Fruit fly (Drosophila melanogaster) whole organism, embryonic: ENCODE results near the gene CG17124.

Experiments used
- Adf1 ChIP-seq: fragments of 200-800 bp; sonication (Bioruptor generic); IDR thresholded peaks from 2 replicates; pipeline ENCODE4 v1.3.6; 2022; ENCODE audit warnings: missing biosample characterization, missing genetic modification characterization
- Awh ChIP-seq: fragments of 200-800 bp; sonication (Bioruptor generic); IDR thresholded peaks from 2 replicates; pipeline ENCODE4, ENCODE4 v1.3.6; 2022; ENCODE audit warnings: missing biosample characterization, missing genetic modification characterization
- Bdp1 ChIP-seq: fragments of 200-800 bp; sonication (Bioruptor generic); optimal IDR thresholded peaks from 3 replicates; lab custom pipeline; 2016; ENCODE audit warnings: missing biosample characterization, missing genetic modification characterization
- CG10431 ChIP-seq: fragments of 200-800 bp; sonication (Bioruptor generic); optimal IDR thresholded peaks from 3 replicates; lab custom pipeline; 2018; ENCODE audit warnings: missing biosample characterization, mild to moderate bottlenecking, missing genetic modification characterization
- CG11398 ChIP-seq: fragments of 200-800 bp; sonication (Bioruptor generic); optimal IDR thresholded peaks from 2 replicates; lab custom pipeline; 2016; ENCODE audit warnings: missing biosample characterization, missing genetic modification characterization
- CG11456 ChIP-seq: fragments of 200-800 bp; sonication (Bioruptor generic); IDR thresholded peaks from 3 replicates; pipeline ENCODE4 v1.3.6; 2022; ENCODE audit warnings: missing biosample characterization, missing genetic modification characterization
- CG12071 ChIP-seq: fragments of 200-800 bp; sonication (Bioruptor generic); optimal IDR thresholded peaks from 3 replicates; lab custom pipeline; 2018; ENCODE audit warnings: missing biosample characterization, mild to moderate bottlenecking, missing genetic modification characterization
- CG1233 ChIP-seq: fragments of 200-800 bp; sonication (Bioruptor generic); optimal IDR thresholded peaks from 4 replicates; lab custom pipeline; 2018; ENCODE audit warnings: missing biosample characterization, mild to moderate bottlenecking, missing genetic modification characterization
- CG12942 ChIP-seq: fragments of 200-800 bp; sonication (Bioruptor generic); optimal IDR thresholded peaks from 3 replicates; lab custom pipeline; 2016; ENCODE audit warnings: missing biosample characterization, missing genetic modification characterization
- CG14860 ChIP-seq: fragments of 200-800 bp; sonication (Bioruptor generic); IDR thresholded peaks from 3 replicates; pipeline ENCODE4 v1.3.6; 2022; ENCODE audit warnings: missing biosample characterization, missing genetic modification characterization; ENCODE audit not compliant: partially characterized antibody
- CG15601 ChIP-seq: fragments of 200-800 bp; sonication (Bioruptor generic); optimal IDR thresholded peaks from 3 replicates; lab custom pipeline; 2019; ENCODE audit warnings: missing biosample characterization, mild to moderate bottlenecking, missing genetic modification characterization, moderate library complexity
- CG16813 ChIP-seq: fragments of 200-800 bp; sonication (Bioruptor generic); IDR thresholded peaks from 3 replicates; pipeline ENCODE4 v1.3.6; 2022; ENCODE audit warnings: missing biosample characterization, missing genetic modification characterization; ENCODE audit not compliant: partially characterized antibody
- CG18599 ChIP-seq: fragments of 200-800 bp; sonication (Bioruptor generic); optimal IDR thresholded peaks from 3 replicates; lab custom pipeline; 2017; ENCODE audit warnings: missing biosample characterization, missing genetic modification characterization, mild to moderate bottlenecking, moderate library complexity, missing genetic modification reagents
- CG31388 ChIP-seq: fragments of 200-800 bp; sonication (Bioruptor generic); optimal IDR thresholded peaks from 2 replicates; lab custom pipeline; 2016; ENCODE audit warnings: missing biosample characterization, missing genetic modification characterization
- CG32767 ChIP-seq: fragments of 200-800 bp; sonication (Bioruptor generic); IDR thresholded peaks from 2 replicates; pipeline ENCODE4 v1.3.6; 2022; ENCODE audit warnings: missing biosample characterization, missing genetic modification characterization
- CG3995 ChIP-seq: fragments of 200-800 bp; sonication (Bioruptor generic); optimal IDR thresholded peaks from 3 replicates; lab custom pipeline; 2016; ENCODE audit warnings: missing biosample characterization, missing genetic modification characterization
- CG42726 ChIP-seq: fragments of 200-800 bp; sonication (Bioruptor generic); IDR thresholded peaks from 2 replicates; pipeline ENCODE4 v1.3.6; 2022; ENCODE audit warnings: missing biosample characterization, missing genetic modification characterization; ENCODE audit not compliant: partially characterized antibody
- CG5180 ChIP-seq: fragments of 200-800 bp; sonication (Bioruptor generic); optimal IDR thresholded peaks from 3 replicates; lab custom pipeline; 2017; ENCODE audit warnings: missing biosample characterization, missing genetic modification characterization, mild to moderate bottlenecking, moderate library complexity, missing genetic modification reagents
- CG6689 ChIP-seq: fragments of 200-800 bp; sonication (Bioruptor generic); IDR thresholded peaks from 2 replicates; pipeline ENCODE4 v1.3.6; 2022; ENCODE audit warnings: missing biosample characterization, missing genetic modification characterization
- CG7271 ChIP-seq: fragments of 200-800 bp; sonication (Bioruptor generic); optimal IDR thresholded peaks from 2 replicates; lab custom pipeline; 2018; ENCODE audit warnings: missing biosample characterization, mild to moderate bottlenecking, missing genetic modification characterization, moderate library complexity
- CG7357 ChIP-seq: fragments of 200-800 bp; sonication (Bioruptor generic); IDR thresholded peaks from 3 replicates; pipeline ENCODE4 v1.3.6; 2022; ENCODE audit warnings: missing biosample characterization, missing genetic modification characterization
- CG7786 ChIP-seq: fragments of 200-800 bp; sonication (Bioruptor generic); optimal IDR thresholded peaks from 2 replicates; lab custom pipeline; 2016; ENCODE audit warnings: missing biosample characterization, missing genetic modification characterization
- CG8944 ChIP-seq: fragments of 200-800 bp; sonication (Bioruptor generic); optimal IDR thresholded peaks from 3 replicates; lab custom pipeline; 2016; ENCODE audit warnings: missing biosample characterization, missing genetic modification characterization
- Dll ChIP-seq: fragments of 200-800 bp; sonication (Bioruptor generic); IDR thresholded peaks from 4 replicates; pipeline ENCODE4 v1.3.6; 2022; ENCODE audit warnings: missing biosample characterization, missing genetic modification characterization; ENCODE audit not compliant: partially characterized antibody
- E2f1 ChIP-seq: fragments of 200-800 bp; sonication (Bioruptor generic); IDR thresholded peaks from 2 replicates; pipeline ENCODE4 v1.3.6; 2022; ENCODE audit warnings: missing biosample characterization, missing genetic modification characterization
- Eip74EF ChIP-seq, 2 experiments: fragments of 200-800 bp in 1 of 2; fragments of >200 bp in 1 of 2; sonication (Bioruptor generic) in 1 of 2; optimal IDR thresholded peaks; 2 replicates each; lab custom pipeline; 2017 to 2019; ENCODE audit warnings: missing biosample characterization in 2 of 2, missing genetic modification characterization in 2 of 2, mild to moderate bottlenecking in 1 of 2, moderate library complexity in 1 of 2
- Ets65A ChIP-seq: fragments of 200-800 bp; sonication (Bioruptor generic); peaks from one replicate; lab custom pipeline; 2016; ENCODE audit warnings: missing biosample characterization, missing genetic modification characterization
- HmgZ ChIP-seq: fragments of 200-800 bp; sonication (Bioruptor generic); optimal IDR thresholded peaks from 2 replicates; lab custom pipeline; 2018; ENCODE audit warnings: missing biosample characterization, mild to moderate bottlenecking, missing genetic modification characterization
- MESR4 ChIP-seq: fragments of 200-800 bp; sonication (Bioruptor generic); optimal IDR thresholded peaks from 2 replicates; lab custom pipeline; 2018; ENCODE audit warnings: missing biosample characterization, mild to moderate bottlenecking, missing genetic modification characterization, moderate library complexity
- NFAT ChIP-seq: fragments of 200-800 bp; sonication (Bioruptor generic); IDR thresholded peaks from 2 replicates; pipeline ENCODE4 v1.3.6; 2022; ENCODE audit warnings: missing biosample characterization, missing genetic modification characterization
- NfI ChIP-seq: fragments of 200-800 bp; sonication (Bioruptor generic); optimal IDR thresholded peaks from 3 replicates; lab custom pipeline; 2018; ENCODE audit warnings: missing biosample characterization, mild to moderate bottlenecking, missing genetic modification characterization, moderate library complexity
- Rx ChIP-seq: fragments of 200-800 bp; sonication (Bioruptor generic); IDR thresholded peaks from 2 replicates; pipeline ENCODE4 v1.3.6; 2022; ENCODE audit warnings: missing biosample characterization, missing genetic modification characterization
- Tbp ChIP-seq: fragments of >200 bp; optimal IDR thresholded peaks from 2 replicates; lab custom pipeline; 2018; ENCODE audit warnings: missing biosample characterization, missing genetic modification characterization
- bab2 ChIP-seq: fragments of 200-800 bp; sonication (Bioruptor generic); optimal IDR thresholded peaks from 2 replicates; lab custom pipeline; 2016; ENCODE audit warnings: missing biosample characterization, missing genetic modification characterization
- bigmax ChIP-seq: fragments of 200-800 bp; sonication (Bioruptor generic); optimal IDR thresholded peaks from 2 replicates; lab custom pipeline; 2018; ENCODE audit warnings: missing biosample characterization, mild to moderate bottlenecking, missing genetic modification characterization
- cg ChIP-seq: fragments of 200-800 bp; sonication (Bioruptor generic); optimal IDR thresholded peaks from 3 replicates; lab custom pipeline; 2019; ENCODE audit warnings: missing biosample characterization, mild to moderate bottlenecking, missing genetic modification characterization, moderate library complexity
- dysf ChIP-seq: fragments of 200-800 bp; sonication (Bioruptor generic); IDR thresholded peaks from 3 replicates; pipeline ENCODE4 v1.3.6; 2022; ENCODE audit warnings: missing biosample characterization, missing genetic modification characterization
- fd3F ChIP-seq: fragments of 200-800 bp; sonication (Bioruptor generic); optimal IDR thresholded peaks from 2 replicates; lab custom pipeline; 2018; ENCODE audit warnings: missing biosample characterization, mild to moderate bottlenecking, missing genetic modification characterization, moderate library complexity
- hb ChIP-seq: fragments of 200-800 bp; sonication (Bioruptor generic); IDR thresholded peaks from 3 replicates; pipeline ENCODE4 v1.3.6; 2022; ENCODE audit warnings: missing biosample characterization, missing genetic modification characterization; ENCODE audit not compliant: partially characterized antibody
- hth ChIP-seq: fragments of >200 bp; optimal IDR thresholded peaks from 2 replicates; lab custom pipeline; 2017; ENCODE audit warnings: inconsistent platforms
- jing ChIP-seq: fragments of 200-800 bp; sonication (Bioruptor generic); optimal IDR thresholded peaks from 2 replicates; lab custom pipeline; 2018; ENCODE audit warnings: missing biosample characterization, mild to moderate bottlenecking, missing genetic modification characterization
- jumu ChIP-seq: fragments of 200-800 bp; sonication (Bioruptor generic); optimal IDR thresholded peaks from 3 replicates; lab custom pipeline; 2016; ENCODE audit warnings: missing biosample characterization, missing genetic modification characterization
- lola ChIP-seq, 3 experiments: fragments of >200 bp in 2 of 3; fragments of 200-800 bp in 1 of 3; sonication (Bioruptor generic) in 1 of 3; optimal IDR thresholded peaks; 2 replicates each; lab custom pipeline; 2017 to 2019; ENCODE audit warnings: missing biosample characterization in 3 of 3, missing genetic modification characterization in 3 of 3, mild to moderate bottlenecking in 1 of 3, moderate library complexity in 1 of 3
- nom ChIP-seq: fragments of 200-800 bp; sonication (Bioruptor generic); optimal IDR thresholded peaks from 2 replicates; lab custom pipeline; 2017; ENCODE audit warnings: missing biosample characterization, missing genetic modification characterization, mild to moderate bottlenecking, moderate library complexity, missing genetic modification reagents
- pita ChIP-seq: fragments of 200-800 bp; sonication (Bioruptor generic); optimal IDR thresholded peaks from 2 replicates; lab custom pipeline; 2017; ENCODE audit warnings: missing biosample characterization, mild to moderate bottlenecking, missing genetic modification characterization
- sim ChIP-seq: fragments of 200-800 bp; sonication (Bioruptor generic); IDR thresholded peaks from 2 replicates; pipeline ENCODE4 v1.3.6; 2022; ENCODE audit warnings: missing biosample characterization, missing genetic modification characterization
- sqz ChIP-seq: fragments of 200-800 bp; sonication (Bioruptor generic); optimal IDR thresholded peaks from 3 replicates; lab custom pipeline; 2018; ENCODE audit warnings: missing biosample characterization, mild to moderate bottlenecking, missing genetic modification characterization
- tx ChIP-seq: fragments of 200-800 bp; sonication (Bioruptor generic); optimal IDR thresholded peaks from 2 replicates; lab custom pipeline; 2016; ENCODE audit warnings: missing biosample characterization, missing genetic modification characterization
- wek ChIP-seq: fragments of 200-800 bp; sonication (Bioruptor generic); optimal IDR thresholded peaks from 3 replicates; lab custom pipeline; 2018; ENCODE audit warnings: missing biosample characterization, mild to moderate bottlenecking, missing genetic modification characterization, moderate library complexity

The CG17124 gene

DNA sequence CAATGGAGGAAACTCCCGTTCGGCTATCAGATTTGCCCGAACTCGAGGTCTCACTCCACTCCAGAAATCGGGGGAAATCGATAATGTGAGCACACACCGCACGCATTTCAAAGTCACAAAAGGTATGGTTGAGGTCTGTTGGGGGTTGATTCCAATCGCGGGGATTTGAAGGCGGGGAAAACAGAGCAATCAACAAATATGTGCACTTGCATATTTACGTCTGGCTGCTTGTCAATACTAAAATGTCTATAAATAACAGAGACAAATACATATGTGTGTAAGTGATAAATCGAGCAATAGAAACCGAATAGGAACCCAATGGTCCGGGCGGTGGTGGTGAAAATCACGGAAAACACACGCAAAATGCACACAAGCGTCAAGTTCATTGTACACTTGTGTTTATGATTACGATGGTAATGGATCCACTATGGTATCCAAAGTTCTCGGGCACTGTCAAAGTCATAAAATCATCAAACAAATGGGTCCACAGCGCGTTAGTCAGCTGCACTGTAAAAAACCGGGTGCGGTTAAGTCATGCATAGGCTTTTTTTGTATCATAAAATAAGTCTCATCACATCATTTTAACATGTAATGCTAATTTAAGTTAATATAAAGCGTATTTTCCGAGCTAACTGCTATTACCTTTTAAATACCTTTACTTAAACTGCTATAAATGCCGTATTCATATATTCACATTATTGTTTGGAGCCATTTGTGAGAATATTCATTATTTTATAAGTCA is 4.1 kb downstream of the CG17124 start (continued):
- TF ChIP-seq Awh (GFP tag; lab: Robert Waterston, UW) (peak; percentile 96), Tbp (GFP tag; lab: Kevin White, UChicago) (no peak), MESR4 (GFP tag; lab: Kevin White, UChicago) (peak; percentile 37), CG11398 (GFP tag; lab: Kevin White, UChicago) (peak; percentile 96), CG10431 (peak; percentile 72), tx (peak; percentile 64), E2f1 (peak; percentile 65; the same call in 1 of the 2 replicates), jing (GFP tag; lab: Kevin White, UChicago) (peak; percentile 63), CG7357 (GFP tag; lab: Robert Waterston, UW) (peak; percentile 48; the same call in 2 of the 3 replicates), Dll (GFP tag; lab: Robert Waterston, UW) (no peak), CG5180 (peak; percentile 74), Bdp1 (peak; percentile 88), Rx (peak; percentile 73), bab2 (GFP tag; lab: Kevin White, UChicago) (peak; percentile 98), CG3995 (peak; percentile 16), CG8944 (GFP tag; lab: Kevin White, UChicago) (peak; percentile 94), CG7786 (GFP tag; lab: Kevin White, UChicago) (peak; percentile 71), CG32767 (peak; percentile 72), Ets65A (GFP tag; lab: Kevin White, UChicago) (peak; percentile 91), CG31388 (GFP tag; lab: Kevin White, UChicago) (peak; percentile 37), pita (GFP tag; lab: Kevin White, UChicago) (no peak), CG15601 (tag; lab: Kevin White, UChicago) (peak; percentile 95), hth (lab: Kevin White, UChicago) (no peak), CG14860 (GFP tag; lab: Robert Waterston, UW) (no peak), CG7271 (tag; lab: Kevin White, UChicago) (peak; percentile 88), cg (GFP tag; lab: Kevin White, UChicago) (peak; percentile 45), HmgZ (tag; lab: Kevin White, UChicago) (peak; percentile 77), sqz (GFP tag; lab: Kevin White, UChicago) (peak; percentile 87), NfI (GFP tag; lab: Kevin White, UChicago) (peak; percentile 55), hb (GFP tag; lab: Robert Waterston, UW) (no peak), jumu (GFP tag; lab: Kevin White, UChicago) (peak; percentile 83), CG42726 (no peak), CG6689 (peak; percentile 62), fd3F (GFP tag; lab: Kevin White, UChicago) (peak; percentile 86), CG12071 (GFP tag; lab: Kevin White, UChicago) (peak; percentile 86), NFAT (no peak), Adf1 (GFP tag; lab: Robert Waterston, UW) (no peak), CG16813 (GFP tag; lab: Robert Waterston, UW) (no peak), dysf (GFP tag; lab: Robert Waterston, UW) (peak; percentile 62; the same call in 2 of the 3 replicates), CG11456 (GFP tag; lab: Robert Waterston, UW) (peak; percentile 80), CG12942 (GFP tag; lab: Kevin White, UChicago) (peak; percentile 87), lola (GFP tag; optimal IDR thresholded peaks at IDR 0.05; lab: Kevin White, UChicago) (peak in 1 of 3 experiments; percentile 94), bigmax (GFP tag; lab: Kevin White, UChicago) (peak; percentile 69), sim (GFP tag; lab: Robert Waterston, UW) (peak; percentile 82), Eip74EF (GFP tag; optimal IDR thresholded peaks at IDR 0.05; lab: Kevin White, UChicago) (peak in 1 of 2 experiments; percentile 37), wek (GFP tag; lab: Kevin White, UChicago) (peak; percentile 92), CG1233 (GFP tag; lab: Kevin White, UChicago) (peak; percentile 94), nom (GFP tag; lab: Kevin White, UChicago) (no peak), CG18599 (GFP tag; lab: Kevin White, UChicago) (peak; percentile 83)
